Fruit fly (Drosophila melanogaster) S2 (cell line): Measurements from ENCODE around the gene Cp15.

Experiments used
- CG8478 ChIP-seq: fragments of >200 bp; optimal IDR thresholded peaks from 2 replicates; lab custom pipeline; 2018
- CTCF ChIP-seq, 2 experiments: fragments of >200 bp; optimal IDR thresholded peaks; 2 replicates each; lab custom pipeline; 2018

Gene Cp15

dm6 chr3L:8695959-8696358, 32.3 kb upstream of the Cp15 start:
- no peak for TF ChIP-seq CTCF (optimal IDR thresholded peaks at IDR 0.05; lab: Kevin White, UChicago)
- no peak for TF ChIP-seq CG8478 (lab: Kevin White, UChicago)

- TF ChIP-seq CTCF (optimal IDR thresholded peaks at IDR 0.05; lab: Kevin White, UChicago) (no peak), CG8478 (lab: Kevin White, UChicago) (no peak)
These were observed 31.8 kb upstream of the Cp15 start for dm6 chr3L:8696487-8696954.

- TF ChIP-seq CG8478 (lab: Kevin White, UChicago) (no peak), CTCF (optimal IDR thresholded peaks at IDR 0.05; lab: Kevin White, UChicago) (no peak)
These were observed 30.4 kb upstream of the Cp15 start for dm6 chr3L:8697862-8698261.

dm6 chr3L:8698493-8699166, 29.7 kb upstream of the Cp15 start:
- no peak for TF ChIP-seq CTCF (optimal IDR thresholded peaks at IDR 0.05; lab: Kevin White, UChicago)
- no peak for TF ChIP-seq CG8478 (lab: Kevin White, UChicago)

dm6 chr3L:8699612-8700011, 28.7 kb upstream of the Cp15 start:
- TF ChIP-seq CG8478 (lab: Kevin White, UChicago) (no peak), CTCF (optimal IDR thresholded peaks at IDR 0.05; lab: Kevin White, UChicago) (no peak)

dm6 chr3L:8700054-8700642, 28.1 kb upstream of the Cp15 start:
- TF ChIP-seq CG8478 (lab: Kevin White, UChicago) (no peak), CTCF (optimal IDR thresholded peaks at IDR 0.05; lab: Kevin White, UChicago) (no peak)

dm6 chr3L:8700643-8701208, 27.6 kb upstream of the Cp15 start:
- no peak for TF ChIP-seq CG8478 (lab: Kevin White, UChicago)
- TF ChIP-seq CTCF (optimal IDR thresholded peaks at IDR 0.05; lab: Kevin White, UChicago) = no peak

- TF ChIP-seq CG8478 (lab: Kevin White, UChicago) (no peak), CTCF (optimal IDR thresholded peaks at IDR 0.05; lab: Kevin White, UChicago) (no peak)
These were observed 26.5 kb upstream of the Cp15 start for dm6 chr3L:8701697-8702349.

dm6 chr3L:8702448-8702847, 25.8 kb upstream of the Cp15 start:
- TF ChIP-seq CTCF (optimal IDR thresholded peaks at IDR 0.05; lab: Kevin White, UChicago) (no peak), CG8478 (lab: Kevin White, UChicago) (no peak)

- TF ChIP-seq CG8478 (lab: Kevin White, UChicago) (no peak), CTCF (optimal IDR thresholded peaks at IDR 0.05; lab: Kevin White, UChicago) (no peak)
These were observed 24.5 kb upstream of the Cp15 start for dm6 chr3L:8703707-8704236.

- TF ChIP-seq CTCF (optimal IDR thresholded peaks at IDR 0.05; lab: Kevin White, UChicago) (no peak), CG8478 (lab: Kevin White, UChicago) (no peak)
These were observed 23.4 kb upstream of the Cp15 start for dm6 chr3L:8704713-8705412.

dm6 chr3L:8707075-8707474, 21.2 kb upstream of the Cp15 start:
- TF ChIP-seq CG8478 (lab: Kevin White, UChicago) = no peak
- TF ChIP-seq CTCF (optimal IDR thresholded peaks at IDR 0.05; lab: Kevin White, UChicago) = no peak

dm6 chr3L:8707821-8708220, 20.5 kb upstream of the Cp15 start:
- no peak for TF ChIP-seq CTCF (optimal IDR thresholded peaks at IDR 0.05; lab: Kevin White, UChicago)
- no peak for TF ChIP-seq CG8478 (lab: Kevin White, UChicago)

dm6 chr3L:8708856-8709255, 19.4 kb upstream of the Cp15 start:
- TF ChIP-seq CTCF (optimal IDR thresholded peaks at IDR 0.05; lab: Kevin White, UChicago) (no peak), CG8478 (lab: Kevin White, UChicago) (no peak)
